Worm (Caenorhabditis elegans) whole organism, L4/young adult: ENCODE data around the gene F02C12.2.

ENCODE experiments used
- W03F9.2 ChIP-seq: fragments of 150-350 bp; optimal IDR thresholded peaks from 2 replicates; lab custom pipeline; 2014; ENCODE audit warnings: missing biosample characterization, missing genetic modification characterization
- dao-5 ChIP-seq: sonication (generic microtip); optimal IDR thresholded peaks from 2 replicates; lab custom pipeline; 2016; ENCODE audit warnings: missing genotype, missing genetic modification characterization, moderate library complexity, missing compliant biosample characterization
- him-1 ChIP-seq: sonication (generic microtip); optimal IDR thresholded peaks from 2 replicates; lab custom pipeline; 2016; ENCODE audit warnings: missing genotype, missing genetic modification reagents, missing genetic modification characterization, missing compliant biosample characterization

Gene F02C12.2

DNA sequence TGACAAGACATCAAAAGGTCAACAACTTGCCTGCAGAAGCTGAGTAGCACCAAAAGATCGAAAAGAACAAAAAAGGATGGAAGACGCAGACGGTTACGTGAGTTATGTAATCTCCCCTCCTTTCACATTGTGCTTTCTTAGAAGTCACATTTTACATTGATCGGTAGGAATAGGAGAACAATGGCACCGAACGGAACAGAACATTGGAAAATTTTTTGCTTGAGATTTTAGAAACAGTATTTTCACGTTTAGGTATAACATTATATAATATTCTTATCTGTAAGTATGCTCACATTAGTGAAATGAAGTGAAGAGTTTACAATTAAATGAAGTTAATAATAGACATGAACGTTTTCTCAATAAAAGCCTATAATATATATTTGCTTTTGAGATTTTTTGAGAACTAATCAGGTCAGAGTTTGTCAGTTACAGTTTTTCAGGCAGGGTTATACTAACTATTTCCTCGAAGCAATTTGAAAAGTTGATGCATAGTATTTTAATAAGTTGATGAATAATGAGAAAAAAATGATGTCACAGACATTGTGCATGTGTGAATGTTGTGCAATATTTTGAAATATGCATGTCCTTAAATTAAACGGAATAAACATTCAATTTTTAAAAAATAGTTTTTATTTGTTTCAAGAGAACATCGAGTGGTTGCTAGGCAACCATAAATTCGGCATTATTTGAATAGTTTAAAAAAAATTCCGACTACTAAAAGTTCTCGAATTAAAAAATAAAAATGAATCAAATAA lies 18.0 kb downstream of the F02C12.2 start:
- no peak for TF ChIP-seq him-1 (tag; lab: Kevin White, UChicago)
- TF ChIP-seq W03F9.2 (tag; lab: Kevin White, UChicago), result no peak
- no peak for TF ChIP-seq dao-5

DNA sequence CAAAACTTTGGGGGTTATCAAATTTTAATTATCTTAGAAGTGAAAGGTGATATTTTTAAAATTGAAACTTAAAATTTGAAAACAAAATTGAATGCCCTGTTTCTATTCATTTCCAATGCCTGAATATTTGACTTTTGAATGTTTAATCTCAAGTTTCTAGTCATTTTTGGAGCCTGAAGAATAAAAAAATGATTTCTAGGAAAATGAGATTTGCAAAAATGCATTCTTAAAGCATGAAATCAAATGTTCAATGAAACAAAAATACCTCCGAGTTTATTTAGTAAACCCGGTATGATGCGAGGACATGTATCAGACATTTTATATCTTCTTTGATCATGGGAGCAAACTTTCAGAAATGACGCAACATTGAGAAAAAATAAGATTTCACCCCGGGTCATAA lies 20.0 kb downstream of the F02C12.2 start:
- no peak for TF ChIP-seq dao-5
- TF ChIP-seq him-1 (tag; lab: Kevin White, UChicago), result no peak
- TF ChIP-seq W03F9.2 (tag; lab: Kevin White, UChicago), result no peak

DNA sequence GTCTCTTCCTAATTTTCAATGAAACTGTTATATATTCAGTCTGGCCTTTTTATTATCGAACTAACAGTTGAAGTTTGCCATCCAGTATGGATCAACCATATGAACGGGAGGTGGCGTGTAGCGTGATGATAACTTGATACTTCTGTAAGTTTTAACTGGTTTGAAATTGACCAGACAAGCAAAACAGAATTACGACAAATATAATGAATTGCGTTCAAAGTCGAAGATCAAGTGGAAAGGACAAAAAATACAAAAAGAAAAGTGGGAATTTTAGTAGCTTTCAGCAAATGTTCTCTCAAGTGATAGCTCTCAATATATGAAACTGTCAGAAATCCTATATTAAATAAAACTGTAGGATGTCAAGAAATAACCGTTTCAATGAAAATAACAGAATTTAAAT lies 22.3 kb downstream of the F02C12.2 start, which contains the start of the genes C49F8.14 and gem-1:
TSS of gene C49F8.14 (minus strand) at position 99 of the 400 bp plus-strand sequence.
TSS of gene gem-1 (minus strand) at position 142 of the 400 bp plus-strand sequence.
- no peak for TF ChIP-seq him-1 (tag; lab: Kevin White, UChicago)
- no peak for TF ChIP-seq dao-5
- TF ChIP-seq W03F9.2 (tag; lab: Kevin White, UChicago), result no peak

DNA sequence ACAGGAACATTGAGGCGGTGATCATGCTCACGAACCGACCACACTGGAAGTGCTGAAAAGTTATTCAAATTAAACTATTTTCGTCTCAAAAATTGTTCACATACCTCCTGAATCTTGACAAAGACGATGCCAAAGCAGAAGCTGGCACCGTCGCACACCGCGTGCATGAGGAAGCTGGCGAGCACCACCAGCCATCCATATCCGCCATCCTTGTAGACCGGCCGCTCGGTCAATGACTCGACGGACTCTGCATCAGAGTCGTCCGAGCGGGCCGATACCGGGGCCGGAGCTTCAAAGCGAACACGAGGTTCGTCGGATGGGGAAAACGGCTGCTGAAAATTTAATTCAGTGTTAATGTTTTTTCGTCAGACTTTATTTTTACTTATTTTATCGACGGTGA lies 22.9 kb downstream of the F02C12.2 start:
- TF ChIP-seq W03F9.2 (tag; lab: Kevin White, UChicago), result no peak
- TF ChIP-seq dao-5, result no peak
- no peak for TF ChIP-seq him-1 (tag; lab: Kevin White, UChicago)

DNA sequence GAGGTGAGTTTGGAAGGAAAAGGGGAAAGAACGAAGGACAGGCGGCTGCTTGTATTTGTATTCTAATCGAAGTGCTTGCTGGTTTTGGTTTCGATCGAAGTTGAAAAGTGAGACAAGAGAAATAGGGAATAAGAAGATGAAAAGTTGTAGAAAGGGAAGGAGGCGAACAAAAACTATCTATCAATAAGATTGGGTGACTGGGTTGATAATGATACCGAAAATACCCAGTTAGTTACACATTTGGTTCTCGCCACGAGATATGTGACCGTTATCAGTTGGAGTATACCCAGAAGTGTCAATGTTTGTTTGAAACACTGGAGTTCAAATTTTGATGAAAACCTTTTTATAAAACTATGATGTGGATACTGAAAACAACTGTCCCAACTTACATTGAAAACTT lies 30.8 kb downstream of the F02C12.2 start:
- TF ChIP-seq him-1 (tag; lab: Kevin White, UChicago) (no peak), dao-5 (no peak), W03F9.2 (tag; lab: Kevin White, UChicago) (no peak)

DNA sequence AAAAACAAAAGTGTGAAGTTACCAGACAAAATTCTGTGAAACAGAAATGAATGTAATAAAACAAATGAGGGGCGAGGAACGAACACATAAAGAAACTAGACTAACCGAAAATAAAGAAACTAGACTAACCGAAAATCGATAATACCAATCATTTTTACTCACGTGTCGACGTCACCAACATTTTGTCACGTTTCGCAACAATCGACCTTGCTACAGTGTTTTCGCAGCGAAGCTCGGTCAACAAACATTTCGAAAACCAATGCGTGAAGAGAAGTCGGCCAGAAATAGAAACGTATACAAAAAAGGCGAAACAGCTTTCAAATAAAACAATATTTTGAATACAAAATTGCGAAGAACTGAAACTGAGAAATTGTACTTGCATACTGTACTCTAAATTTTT lies 32.2 kb downstream of the F02C12.2 start:
- TF ChIP-seq him-1 (tag; lab: Kevin White, UChicago) (no peak), W03F9.2 (tag; lab: Kevin White, UChicago) (no peak), dao-5 (no peak)

DNA sequence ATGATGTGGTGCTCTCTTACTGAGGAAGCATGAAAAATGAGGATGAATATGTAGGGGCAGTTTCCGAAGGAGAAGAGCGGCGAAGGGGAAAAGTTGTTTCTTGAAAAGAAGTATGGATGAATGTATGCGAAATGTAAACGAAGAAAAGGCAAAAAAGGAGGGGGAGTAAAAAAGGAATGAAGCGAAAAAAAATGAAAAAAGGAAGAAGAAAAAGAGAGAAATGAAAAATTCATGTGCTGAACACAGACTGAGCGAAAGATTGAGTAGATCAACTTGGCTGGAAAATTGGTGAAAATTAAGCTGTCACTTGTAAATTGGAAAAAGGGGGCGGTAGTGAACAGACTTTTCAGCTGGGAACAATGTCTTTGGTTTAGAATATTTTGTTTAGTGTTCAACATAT lies 34.2 kb downstream of the F02C12.2 start, which contains the start of gene C49F8.1:
TSS of gene C49F8.1 (minus strand) at position 101 of the 400 bp plus-strand sequence.
- TF ChIP-seq him-1 (tag; lab: Kevin White, UChicago) (no peak), W03F9.2 (tag; lab: Kevin White, UChicago) (no peak), dao-5 (no peak)

DNA sequence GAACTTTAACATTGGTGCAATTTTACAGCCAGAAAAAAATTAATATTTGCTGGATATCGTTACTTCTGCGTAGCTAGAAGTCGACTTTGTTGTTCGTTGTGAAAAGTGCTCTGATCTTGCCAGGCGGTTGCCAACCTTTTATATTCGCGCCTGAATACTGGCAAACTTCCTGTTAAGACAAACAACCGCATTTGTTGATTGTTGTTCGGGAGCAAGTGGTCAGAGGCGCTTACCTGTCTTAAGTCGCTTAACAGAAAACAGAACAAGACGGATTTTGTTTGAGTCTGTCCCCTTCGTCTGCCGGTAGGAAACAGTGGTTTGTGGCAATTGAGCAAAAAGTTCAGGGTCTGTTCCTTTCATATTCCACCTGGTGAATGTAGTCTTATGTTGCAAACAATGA lies 36.6 kb downstream of the F02C12.2 start, which contains the start of gene C49F8.15:
TSS of gene C49F8.15 (minus strand) at position 101 of the 400 bp plus-strand sequence.
- TF ChIP-seq dao-5 (no peak), W03F9.2 (tag; lab: Kevin White, UChicago) (no peak), him-1 (tag; lab: Kevin White, UChicago) (no peak)

DNA sequence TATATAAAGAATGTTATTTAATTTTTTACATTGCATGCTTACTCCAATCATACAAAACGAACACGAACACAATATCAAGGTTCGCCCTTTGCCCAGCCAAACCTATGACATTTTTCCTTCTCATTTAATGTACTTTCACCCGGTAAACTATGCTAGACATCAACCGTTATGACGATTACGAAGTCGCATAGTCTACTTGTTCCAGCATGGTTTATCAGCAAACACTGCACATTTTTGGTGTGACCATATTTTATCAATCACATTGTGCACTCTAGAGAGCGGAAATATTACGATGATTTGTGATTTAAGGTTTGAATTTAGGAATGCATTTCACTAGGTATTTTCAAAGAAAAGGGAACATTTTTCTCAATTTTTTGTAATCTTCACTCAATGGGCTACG lies 38.5 kb downstream of the F02C12.2 start:
- TF ChIP-seq him-1 (tag; lab: Kevin White, UChicago) (no peak), W03F9.2 (tag; lab: Kevin White, UChicago) (no peak), dao-5 (no peak)

DNA sequence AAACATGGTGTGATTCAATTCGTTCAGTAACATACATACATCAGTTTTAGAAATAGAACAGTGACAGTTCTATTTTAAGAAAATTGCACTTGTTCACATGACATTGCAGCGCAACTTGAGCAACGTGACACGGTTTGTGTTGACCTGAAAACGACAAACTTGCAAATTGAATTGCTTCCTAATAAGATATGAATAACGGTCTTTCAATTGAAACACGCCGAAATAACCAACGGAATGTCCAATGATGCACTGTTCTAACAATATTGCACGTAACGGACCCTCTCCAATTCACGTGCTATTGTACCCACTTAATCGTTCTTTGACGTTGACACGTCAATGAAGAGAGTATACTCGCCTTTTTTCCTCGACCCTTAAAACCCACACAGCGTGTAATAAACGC lies 39.3 kb downstream of the F02C12.2 start:
- TF ChIP-seq him-1 (tag; lab: Kevin White, UChicago) (no peak), dao-5 (no peak), W03F9.2 (tag; lab: Kevin White, UChicago) (no peak)

DNA sequence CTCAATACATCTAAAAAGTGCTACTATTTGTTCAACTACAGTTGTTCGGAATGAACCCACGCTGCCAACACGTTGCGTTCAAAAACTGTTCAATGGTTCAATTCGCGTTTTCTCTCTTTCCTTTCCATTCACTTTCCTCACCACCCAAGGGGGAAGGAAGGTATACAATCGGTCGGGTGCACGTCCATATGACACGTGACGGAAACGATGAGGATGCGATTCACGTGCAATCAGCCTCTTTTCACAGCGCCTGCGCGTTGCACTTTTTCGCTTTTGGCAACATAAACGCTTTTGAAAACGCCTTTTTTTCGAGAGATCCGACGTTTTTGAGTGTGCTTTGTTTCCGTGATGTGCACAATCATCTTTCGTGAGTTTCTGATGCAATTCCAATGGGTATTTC lies 40.5 kb downstream of the F02C12.2 start:
- TF ChIP-seq dao-5 (no peak), him-1 (tag; lab: Kevin White, UChicago) (no peak), W03F9.2 (tag; lab: Kevin White, UChicago) (no peak)

DNA sequence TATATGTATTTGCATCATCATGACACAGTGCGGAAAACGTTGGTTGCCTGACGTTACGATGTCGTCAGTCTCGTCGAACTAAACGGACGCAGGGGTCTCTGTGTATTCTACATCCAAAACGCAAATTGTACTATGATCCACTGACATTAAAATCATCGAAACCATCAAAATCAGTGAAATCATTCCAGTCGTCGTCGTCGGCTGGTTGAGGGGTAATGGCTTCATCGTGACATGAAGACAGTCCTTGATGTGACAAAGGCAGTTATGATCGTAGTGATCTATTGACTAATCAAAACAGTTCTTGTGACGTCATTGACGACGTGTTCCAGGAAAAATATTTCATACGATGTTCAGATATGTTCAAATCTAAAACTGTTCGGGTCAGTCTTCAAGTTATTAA lies 41.4 kb downstream of the F02C12.2 start:
- TF ChIP-seq him-1 (tag; lab: Kevin White, UChicago) (no peak), W03F9.2 (tag; lab: Kevin White, UChicago) (no peak), dao-5 (no peak)

DNA sequence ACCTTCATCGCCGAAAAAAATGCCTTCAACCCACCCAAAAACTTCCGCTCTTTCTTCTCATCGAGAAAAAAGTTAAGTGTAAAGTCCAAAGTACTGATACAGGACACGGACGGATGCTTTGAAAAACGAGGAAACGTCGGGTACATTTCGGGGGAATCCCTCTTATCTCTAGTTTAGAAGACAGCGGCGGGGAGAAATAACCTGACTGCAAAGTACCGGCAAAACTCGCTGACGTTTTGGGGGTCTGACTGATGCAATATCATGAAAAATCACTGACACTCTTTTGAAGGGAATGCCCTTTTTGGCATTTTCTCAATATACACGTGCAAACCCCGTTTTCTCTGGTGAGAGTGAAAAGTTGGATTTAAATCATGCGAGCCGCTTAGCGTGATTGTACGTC lies 42.7 kb downstream of the F02C12.2 start:
- peak; percentile 1 for TF ChIP-seq W03F9.2 (tag; lab: Kevin White, UChicago)
- no peak for TF ChIP-seq him-1 (tag; lab: Kevin White, UChicago)
- TF ChIP-seq dao-5, result no peak

DNA sequence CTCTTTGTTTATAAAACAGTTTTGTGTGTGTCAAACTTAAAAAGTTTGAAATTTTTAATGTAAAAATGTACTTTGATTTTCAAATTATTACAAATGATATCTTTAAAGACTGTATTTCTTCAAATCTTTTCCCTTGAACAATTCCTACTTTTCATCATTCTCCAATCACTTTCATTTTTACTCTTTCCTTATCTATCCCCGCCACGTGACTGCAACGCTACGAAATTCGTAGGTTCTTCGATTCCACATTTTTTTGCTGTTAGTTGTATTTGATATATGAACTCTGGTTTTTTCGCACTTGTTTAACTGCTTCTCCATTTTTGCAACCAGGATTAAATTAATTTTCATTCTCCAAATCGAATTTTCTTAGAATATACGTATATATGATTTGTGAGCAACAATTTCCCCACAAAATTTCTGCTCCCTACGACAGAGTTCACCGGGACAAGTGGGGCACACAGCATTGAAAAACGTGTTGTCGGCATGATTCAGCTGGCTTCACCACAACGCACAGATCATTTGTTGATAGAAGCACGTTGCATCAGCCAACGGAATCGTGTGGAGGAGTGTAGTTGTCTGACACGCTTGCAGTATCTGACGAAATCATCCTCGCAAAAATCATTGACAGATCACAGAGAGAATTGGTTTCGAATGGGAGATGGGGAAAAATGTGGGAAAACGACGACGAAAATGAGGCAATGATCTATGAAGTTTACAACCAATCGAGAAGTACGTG lies 44.3 kb downstream of the F02C12.2 start:
- TF ChIP-seq W03F9.2 (tag; lab: Kevin White, UChicago) (no peak), him-1 (tag; lab: Kevin White, UChicago) (no peak), dao-5 (no peak)
